Worm (Caenorhabditis elegans) whole organism, late embryonic: ENCODE measurements around the gene mrps-23.

Experiments used
- C08G9.2 ChIP-seq: sonication (generic microtip); optimal IDR thresholded peaks from 2 replicates; lab custom pipeline; 2016; ENCODE audit warnings: mild to moderate bottlenecking, missing genetic modification characterization, moderate library complexity, missing compliant biosample characterization
- C38D4.7 ChIP-seq: fragments of 200-800 bp; sonication (Bioruptor generic); optimal IDR thresholded peaks from 2 replicates; lab custom pipeline; 2018; ENCODE audit warnings: mild to moderate bottlenecking, missing genetic modification characterization, moderate library complexity, missing compliant biosample characterization
- K09A11.1 ChIP-seq: sonication (generic microtip); optimal IDR thresholded peaks from 2 replicates; lab custom pipeline; 2017; ENCODE audit warnings: antibody characterized with exemption, mild to moderate bottlenecking, missing genetic modification characterization, missing compliant biosample characterization; ENCODE audit not compliant: insufficient read depth
- ahr-1 ChIP-seq: sonication (generic microtip); optimal IDR thresholded peaks from 2 replicates; lab custom pipeline; 2016; ENCODE audit warnings: missing genetic modification characterization, missing compliant biosample characterization
- ceh-14 ChIP-seq: sonication (generic microtip); optimal IDR thresholded peaks from 2 replicates; lab custom pipeline; 2016; ENCODE audit warnings: missing genotype, missing genetic modification characterization, missing compliant biosample characterization
- ceh-19 ChIP-seq: fragments of 200-800 bp; sonication (Bioruptor generic); optimal IDR thresholded peaks from 2 replicates; lab custom pipeline; 2018; ENCODE audit warnings: mild to moderate bottlenecking, missing genetic modification characterization, missing compliant biosample characterization
- ceh-22 ChIP-seq: sonication (generic microtip); optimal IDR thresholded peaks from 2 replicates; lab custom pipeline; 2017; ENCODE audit warnings: missing biosample characterization, missing genetic modification characterization
- ceh-24 ChIP-seq: sonication (generic microtip); optimal IDR thresholded peaks from 2 replicates; lab custom pipeline; 2016; ENCODE audit warnings: mild to moderate bottlenecking, missing genetic modification characterization, missing compliant biosample characterization
- ceh-30 ChIP-seq: fragments of 150-350 bp; optimal IDR thresholded peaks from 2 replicates; lab custom pipeline; 2014; ENCODE audit warnings: missing biosample characterization, missing genetic modification characterization
- ceh-34 ChIP-seq: sonication (generic microtip); optimal IDR thresholded peaks from 2 replicates; lab custom pipeline; 2016; ENCODE audit warnings: mild to moderate bottlenecking, missing genetic modification characterization, missing compliant biosample characterization
- ceh-45 ChIP-seq: fragments of 200-800 bp; sonication (Bioruptor generic); IDR thresholded peaks from 2 replicates; pipeline ENCODE4 v1.3.6; 2022; ENCODE audit warnings: missing genetic modification reagents, missing genetic modification characterization, missing compliant biosample characterization
- ceh-48 ChIP-seq: sonication (generic microtip); optimal IDR thresholded peaks from 2 replicates; lab custom pipeline; 2016; ENCODE audit warnings: missing genetic modification characterization, inconsistent platforms, missing compliant biosample characterization
- ceh-6 ChIP-seq: fragments of 200-800 bp; sonication (Bioruptor generic); optimal IDR thresholded peaks from 2 replicates; lab custom pipeline; 2018; ENCODE audit warnings: mild to moderate bottlenecking, missing genetic modification characterization, missing compliant biosample characterization
- ceh-9 ChIP-seq: sonication (generic microtip); optimal IDR thresholded peaks from 2 replicates; lab custom pipeline; 2016; ENCODE audit warnings: mild to moderate bottlenecking, missing genetic modification characterization, inconsistent platforms, missing compliant biosample characterization
- che-1 ChIP-seq: sonication (generic microtip); optimal IDR thresholded peaks from 2 replicates; lab custom pipeline; 2016; ENCODE audit warnings: mild to moderate bottlenecking, missing genetic modification characterization, missing compliant biosample characterization
- dmd-4 ChIP-seq: sonication (generic microtip); optimal IDR thresholded peaks from 2 replicates; lab custom pipeline; 2016; ENCODE audit warnings: borderline replicate concordance, missing genetic modification characterization, missing compliant biosample characterization
- elt-2 ChIP-seq: sonication (generic microtip); optimal IDR thresholded peaks from 2 replicates; lab custom pipeline; 2016; ENCODE audit warnings: missing genetic modification reagents, missing genetic modification characterization, missing compliant biosample characterization
- elt-4 ChIP-seq: sonication (generic microtip); optimal IDR thresholded peaks from 2 replicates; lab custom pipeline; 2016; ENCODE audit warnings: missing genetic modification characterization, missing compliant biosample characterization
- ets-4 ChIP-seq: sonication (generic microtip); optimal IDR thresholded peaks from 2 replicates; lab custom pipeline; 2016; ENCODE audit warnings: missing genetic modification characterization, missing compliant biosample characterization
- eyg-1 ChIP-seq: sonication (generic microtip); optimal IDR thresholded peaks from 2 replicates; lab custom pipeline; 2016; ENCODE audit warnings: missing genotype, missing genetic modification characterization, missing compliant biosample characterization
- hlh-30 ChIP-seq: sonication (generic microtip); optimal IDR thresholded peaks from 2 replicates; lab custom pipeline; 2017; ENCODE audit warnings: antibody characterized with exemption, missing genetic modification characterization, missing compliant biosample characterization; ENCODE audit not compliant: insufficient read depth
- hlh-6 ChIP-seq: sonication (generic microtip); optimal IDR thresholded peaks from 2 replicates; lab custom pipeline; 2016; ENCODE audit warnings: missing genotype, missing genetic modification characterization, missing compliant biosample characterization
- lin-11 ChIP-seq: fragments of 200-800 bp; sonication (Bioruptor generic); optimal IDR thresholded peaks from 2 replicates; lab custom pipeline; 2018; ENCODE audit warnings: mild to moderate bottlenecking, missing genetic modification characterization, missing compliant biosample characterization
- nfya-1 ChIP-seq: sonication (generic microtip); optimal IDR thresholded peaks from 2 replicates; lab custom pipeline; 2017; ENCODE audit warnings: missing genetic modification characterization, mild to moderate bottlenecking, missing compliant biosample characterization, antibody characterized with exemption, moderate library complexity
- nhr-11 ChIP-seq: fragments of 150-350 bp; optimal IDR thresholded peaks from 2 replicates; lab custom pipeline; 2014; ENCODE audit warnings: missing biosample characterization, missing genetic modification characterization
- pag-3 ChIP-seq: sonication (generic microtip); optimal IDR thresholded peaks from 2 replicates; lab custom pipeline; 2016; ENCODE audit warnings: missing compliant biosample characterization, missing genetic modification characterization, borderline replicate concordance
- pat-9 ChIP-seq: fragments of 200-800 bp; sonication (Bioruptor generic); optimal IDR thresholded peaks from 2 replicates; lab custom pipeline; 2018; ENCODE audit warnings: mild to moderate bottlenecking, missing genetic modification characterization, moderate library complexity, missing compliant biosample characterization
- pha-2 ChIP-seq: sonication (generic microtip); optimal IDR thresholded peaks from 2 replicates; lab custom pipeline; 2017; ENCODE audit warnings: mild to moderate bottlenecking, missing genetic modification characterization, missing compliant biosample characterization
- rnt-1 ChIP-seq: sonication (generic microtip); optimal IDR thresholded peaks from 2 replicates; lab custom pipeline; 2016; ENCODE audit warnings: missing genetic modification characterization, missing compliant biosample characterization
- sdc-2 ChIP-seq: sonication (generic microtip); optimal IDR thresholded peaks from 2 replicates; lab custom pipeline; 2016; ENCODE audit warnings: missing genotype, missing genetic modification characterization, missing compliant biosample characterization
- tbx-2 ChIP-seq: sonication (generic microtip); optimal IDR thresholded peaks from 2 replicates; lab custom pipeline; 2016; ENCODE audit warnings: missing genetic modification characterization, missing compliant biosample characterization
- ttx-3 ChIP-seq: sonication (generic microtip); optimal IDR thresholded peaks from 2 replicates; lab custom pipeline; 2016; ENCODE audit warnings: missing genetic modification reagents, missing genetic modification characterization, missing compliant biosample characterization
- unc-42 ChIP-seq: sonication (generic microtip); optimal IDR thresholded peaks from 2 replicates; lab custom pipeline; 2016; ENCODE audit warnings: missing genotype, missing genetic modification characterization, missing compliant biosample characterization
- ztf-16 ChIP-seq: sonication (generic microtip); optimal IDR thresholded peaks from 2 replicates; lab custom pipeline; 2017; ENCODE audit warnings: missing genetic modification characterization, missing compliant biosample characterization

Gene mrps-23

DNA sequence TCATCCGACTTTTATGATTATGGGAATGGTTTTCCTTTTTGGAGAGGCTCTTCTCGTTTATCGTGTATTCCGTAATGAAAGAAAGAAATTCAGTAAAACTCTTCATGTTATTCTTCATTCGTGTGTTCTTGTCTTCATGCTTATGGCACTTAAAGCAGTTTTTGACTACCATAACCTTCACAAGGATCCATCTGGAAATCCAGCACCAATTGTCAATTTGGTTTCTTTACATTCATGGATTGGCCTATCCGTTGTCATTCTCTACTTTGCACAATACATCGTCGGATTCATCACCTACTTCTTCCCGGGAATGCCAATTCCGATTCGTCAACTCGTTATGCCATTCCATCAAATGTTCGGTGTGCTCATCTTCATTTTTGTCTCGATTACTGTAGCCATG, 11.8 kb downstream of the mrps-23 start:
- TF ChIP-seq sdc-2 (tag; lab: Kevin White, UChicago) (no peak), elt-4 (tag; lab: Kevin White, UChicago) (no peak), ceh-48 (tag; lab: Kevin White, UChicago) (no peak), ztf-16 (tag; lab: Kevin White, UChicago) (no peak), ceh-9 (tag; lab: Kevin White, UChicago) (no peak), elt-2 (tag; lab: Kevin White, UChicago) (no peak), ceh-19 (GFP tag; lab: Kevin White, UChicago) (no peak), hlh-6 (no peak), ceh-34 (no peak), ceh-30 (tag; lab: Kevin White, UChicago) (no peak), ceh-6 (no peak), nhr-11 (tag; lab: Kevin White, UChicago) (no peak), C38D4.7 (GFP tag; lab: Kevin White, UChicago) (no peak)

- TF ChIP-seq ceh-22 (tag; lab: Kevin White, UChicago) (no peak), pag-3 (tag; lab: Kevin White, UChicago) (no peak), ceh-24 (tag; lab: Kevin White, UChicago) (no peak), tbx-2 (tag; lab: Kevin White, UChicago) (no peak), C08G9.2 (tag; lab: Kevin White, UChicago) (no peak)
Measured at ce11 chrIII:9511055-9511520, 12.4 kb downstream of the mrps-23 start, which contains the start of gene F55H2.5. Gene F55H2.5 (plus strand): TSS chrIII:9511470.

DNA sequence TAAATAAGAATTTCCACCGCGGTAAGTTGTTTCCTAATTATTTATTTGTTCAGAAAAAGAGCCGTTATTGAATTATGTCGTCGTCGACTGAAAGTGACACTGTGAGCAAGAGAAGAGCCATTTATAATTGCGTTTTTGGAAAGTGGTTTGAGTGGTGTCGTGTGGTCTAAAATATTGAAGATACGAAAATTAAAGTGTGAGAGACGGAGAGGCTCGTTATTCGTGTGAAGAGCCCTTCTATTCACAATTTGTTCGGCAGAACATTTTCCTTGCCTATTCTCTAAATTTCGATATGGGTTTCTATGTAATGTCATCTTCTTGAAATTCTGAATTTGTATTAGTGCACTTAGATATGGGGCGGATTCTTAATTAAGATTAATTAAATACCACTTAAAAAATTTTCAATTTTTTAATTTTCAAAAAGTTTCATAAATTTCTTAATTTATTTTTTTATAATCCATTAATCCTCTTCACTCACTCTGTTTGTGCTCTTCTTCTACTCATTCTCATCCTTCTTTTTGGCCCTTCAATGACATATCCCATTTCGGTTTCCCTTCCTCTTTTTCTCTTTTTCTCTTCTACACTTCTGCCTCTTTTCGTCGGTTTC, 13.6 kb downstream of the mrps-23 start:
- TF ChIP-seq ceh-19 (GFP tag; lab: Kevin White, UChicago) (no peak), pha-2 (tag; lab: Kevin White, UChicago) (no peak), elt-4 (tag; lab: Kevin White, UChicago) (no peak), ceh-9 (tag; lab: Kevin White, UChicago) (no peak), ceh-34 (peak; percentile 11), rnt-1 (tag; lab: Kevin White, UChicago) (no peak), unc-42 (tag; lab: Kevin White, UChicago) (peak; percentile 81), ahr-1 (no peak), ttx-3 (no peak), K09A11.1 (no peak), nfya-1 (tag; lab: Kevin White, UChicago) (no peak)
- TF ChIP-seq, all 69 proteins: peak for 2

DNA sequence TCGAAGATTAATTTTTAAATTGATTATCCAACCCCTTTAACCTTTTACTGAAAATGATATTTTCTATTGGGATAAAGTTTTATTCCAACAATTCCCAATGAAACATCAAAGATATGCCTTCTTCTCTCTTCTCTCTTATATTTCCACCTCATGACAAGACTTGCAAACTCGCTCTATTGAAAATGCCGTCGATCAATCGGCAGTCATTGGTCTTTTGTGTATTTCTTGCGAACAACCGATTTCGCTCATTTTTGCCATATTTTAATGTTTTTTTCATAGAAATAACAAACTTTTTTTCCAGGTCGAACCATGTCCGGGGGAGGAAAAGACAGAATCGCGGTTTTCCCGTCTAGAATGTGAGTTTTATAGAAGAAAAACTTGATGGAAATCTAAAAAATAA, 15.7 kb downstream of the mrps-23 start, which contains the start of gene vha-14:
TSS of gene vha-14 (plus strand) at position 302 of the 400 bp plus-strand sequence.
- TF ChIP-seq lin-11 (no peak), che-1 (tag; lab: Kevin White, UChicago) (no peak), ceh-19 (GFP tag; lab: Kevin White, UChicago) (no peak), nfya-1 (tag; lab: Kevin White, UChicago) (peak; percentile 40), eyg-1 (tag; lab: Kevin White, UChicago) (no peak), hlh-30 (tag; lab: Kevin White, UChicago) (peak; percentile 79)

ce11 chrIII:9504347-9504746, 19.1 kb downstream of the mrps-23 start:
- TF ChIP-seq dmd-4 (no peak), ceh-6 (no peak), ets-4 (tag; lab: Kevin White, UChicago) (no peak), ztf-16 (tag; lab: Kevin White, UChicago) (no peak), pat-9 (no peak), K09A11.1 (no peak), eyg-1 (tag; lab: Kevin White, UChicago) (no peak), ceh-14 (tag; lab: Kevin White, UChicago) (no peak), ceh-45 (GFP tag; lab: Robert Waterston, UW) (no peak)
- TF ChIP-seq, all 69 proteins: peak for 0
